Worm (Caenorhabditis elegans) whole organism, L3 larva: ENCODE data around the gene C35A5.5.

Source experiments
- aly-2 ChIP-seq: fragments of 150-350 bp; optimal IDR thresholded peaks from 2 replicates; lab custom pipeline; 2014; ENCODE audit warnings: missing biosample characterization, missing genetic modification characterization
- ama-1 ChIP-seq: fragments of 150-350 bp; optimal IDR thresholded peaks from 2 replicates; lab custom pipeline; 2018
- elt-2 ChIP-seq: sonication (generic microtip); optimal IDR thresholded peaks from 2 replicates; lab custom pipeline; 2016; ENCODE audit warnings: missing genetic modification reagents, mild to moderate bottlenecking, missing genetic modification characterization, missing compliant biosample characterization
- elt-3 ChIP-seq, 3 experiments: fragments of 150-350 bp in 1 of 3; sonication (generic microtip) in 2 of 3; optimal IDR thresholded peaks; 2 replicates in 2 of 3; 4 replicates in 1 of 3; lab custom pipeline; 2014 to 2017; ENCODE audit warnings: missing biosample characterization in 3 of 3, missing genetic modification characterization in 3 of 3
- fkh-10 ChIP-seq: sonication (generic microtip); optimal IDR thresholded peaks from 2 replicates; lab custom pipeline; 2017; ENCODE audit warnings: missing biosample characterization, missing genetic modification reagents, missing genetic modification characterization
- fos-1 ChIP-seq: fragments of 150-350 bp; optimal IDR thresholded peaks from 2 replicates; lab custom pipeline; 2014; ENCODE audit warnings: missing biosample characterization, missing genetic modification characterization
- lin-15B ChIP-seq: fragments of 150-350 bp; optimal IDR thresholded peaks from 2 replicates; lab custom pipeline; 2014; ENCODE audit warnings: missing biosample characterization, missing genetic modification characterization
- mdl-1 ChIP-seq: fragments of 150-350 bp; optimal IDR thresholded peaks from 2 replicates; lab custom pipeline; 2014; ENCODE audit warnings: missing biosample characterization, missing genetic modification characterization
- nfya-1 ChIP-seq: sonication (generic microtip); optimal IDR thresholded peaks from 2 replicates; lab custom pipeline; 2017; ENCODE audit warnings: missing genetic modification characterization, mild to moderate bottlenecking, missing compliant biosample characterization, antibody characterized with exemption, moderate library complexity; ENCODE audit not compliant: insufficient read depth
- skn-1 ChIP-seq: fragments of 150-350 bp; optimal IDR thresholded peaks from 2 replicates; lab custom pipeline; 2014; ENCODE audit warnings: missing biosample characterization, missing genetic modification characterization
- snpc-4 ChIP-seq: fragments of 150-350 bp; optimal IDR thresholded peaks from 2 replicates; lab custom pipeline; 2014; ENCODE audit warnings: missing biosample characterization, missing genetic modification characterization
- unc-39 ChIP-seq: sonication (generic microtip); optimal IDR thresholded peaks from 4 replicates; lab custom pipeline; 2017; ENCODE audit warnings: missing biosample characterization, missing genetic modification characterization

DNA sequence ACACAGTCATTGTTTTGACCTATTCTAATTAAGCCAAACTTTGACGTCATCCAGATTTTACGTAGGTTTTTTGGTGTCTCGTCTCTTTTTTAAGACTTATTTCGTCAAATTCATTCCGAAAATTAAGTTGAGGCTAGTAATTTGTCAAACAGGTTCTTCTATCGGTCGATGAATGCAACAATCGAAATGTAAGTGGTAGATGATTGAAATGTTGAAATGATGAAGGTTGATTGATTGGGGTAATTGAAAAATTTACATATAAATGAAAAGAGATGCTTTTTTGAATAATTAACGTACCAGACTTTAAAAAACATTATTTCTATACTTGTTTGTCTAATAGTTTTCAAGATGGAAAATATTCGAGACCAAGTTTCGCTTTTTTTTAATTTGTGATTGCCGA lies 50.7 kb downstream of the C35A5.5 start:
- TF ChIP-seq mdl-1 (tag; lab: Kevin White, UChicago) (no peak), fkh-10 (no peak), unc-39 (tag; lab: Kevin White, UChicago) (no peak), aly-2 (tag; lab: Kevin White, UChicago) (no peak), fos-1 (tag; lab: Kevin White, UChicago) (no peak), snpc-4 (tag; lab: Kevin White, UChicago) (no peak), elt-3 (tag; optimal IDR thresholded peaks at IDR 0.05; lab: Kevin White, UChicago) (no peak), ama-1 (lab: Kevin White, UChicago) (no peak), lin-15B (tag; lab: Kevin White, UChicago) (no peak), nfya-1 (no peak), elt-2 (no peak), skn-1 (tag; lab: Kevin White, UChicago) (no peak)
